Worm (Caenorhabditis elegans) whole organism, L1 larva: ENCODE measurements around the gene T08G5.3.
A peak's percentile ranks its signal among the peaks of the same experiment; 100 is the strongest.

Experiments used
- C04F5.9 ChIP-seq: sonication (generic microtip); optimal IDR thresholded peaks from 2 replicates; lab custom pipeline; 2016; ENCODE audit warnings: missing genetic modification characterization, missing compliant biosample characterization
- aha-1 ChIP-seq: fragments of 150-350 bp; optimal IDR thresholded peaks from 2 replicates; lab custom pipeline; 2014; ENCODE audit warnings: missing biosample characterization, missing genetic modification characterization
- alr-1 ChIP-seq: fragments of 200-800 bp; sonication (Bioruptor generic); optimal IDR thresholded peaks from 2 replicates; lab custom pipeline; 2018; ENCODE audit warnings: borderline replicate concordance, mild to moderate bottlenecking, missing genetic modification characterization, missing compliant biosample characterization
- aly-2 ChIP-seq: fragments of 150-350 bp; optimal IDR thresholded peaks from 2 replicates; lab custom pipeline; 2014; ENCODE audit warnings: missing biosample characterization, missing genetic modification characterization
- ama-1 ChIP-seq: fragments of 150-350 bp; optimal IDR thresholded peaks from 2 replicates; lab custom pipeline; 2014
- blmp-1 ChIP-seq: fragments of 150-350 bp; optimal IDR thresholded peaks from 2 replicates; lab custom pipeline; 2014; ENCODE audit warnings: missing biosample characterization, missing genetic modification characterization
- ceh-82 ChIP-seq, 3 experiments: fragments of 150-350 bp in 1 of 3; sonication (generic microtip) in 2 of 3; optimal IDR thresholded peaks; 2 replicates each; lab custom pipeline; 2014 to 2017; ENCODE audit warnings: missing biosample characterization in 3 of 3, missing genetic modification characterization in 3 of 3
- ceh-90 ChIP-seq: sonication (generic microtip); optimal IDR thresholded peaks from 2 replicates; lab custom pipeline; 2016; ENCODE audit warnings: missing genetic modification characterization, missing compliant biosample characterization
- ces-1 ChIP-seq: fragments of 150-350 bp; optimal IDR thresholded peaks from 2 replicates; lab custom pipeline; 2014; ENCODE audit warnings: missing biosample characterization, missing genetic modification reagents, missing genetic modification characterization
- dpl-1 ChIP-seq, 3 experiments: fragments of 150-350 bp in 2 of 3; sonication (generic microtip) in 1 of 3; optimal IDR thresholded peaks; 2 replicates each; lab custom pipeline; 2014 to 2017; ENCODE audit warnings: missing biosample characterization in 3 of 3, missing genetic modification characterization in 3 of 3, missing genetic modification reagents in 3 of 3
- efl-1 ChIP-seq, 4 experiments: fragments of 150-350 bp; optimal IDR thresholded peaks in 3 of 4; peaks in 1 of 4; 1 replicate in 1 of 4; 2 replicates in 3 of 4; lab custom pipeline; 2014; ENCODE audit warnings: missing biosample characterization in 2 of 4, missing genetic modification characterization in 2 of 4, missing genetic modification reagents in 2 of 4
- egl-13 ChIP-seq: sonication (generic microtip); optimal IDR thresholded peaks from 2 replicates; lab custom pipeline; 2016; ENCODE audit warnings: missing genotype, missing genetic modification reagents, missing genetic modification characterization, missing compliant biosample characterization
- elt-2 ChIP-seq: sonication (generic microtip); optimal IDR thresholded peaks from 2 replicates; lab custom pipeline; 2016; ENCODE audit warnings: missing genetic modification characterization, mild to moderate bottlenecking, inconsistent platforms, missing compliant biosample characterization, missing genetic modification reagents
- ets-5 ChIP-seq: fragments of 200-800 bp; sonication (Bioruptor generic); IDR thresholded peaks from 2 replicates; pipeline ENCODE4 v1.3.6; 2022; ENCODE audit warnings: missing genetic modification characterization, missing compliant biosample characterization
- fkh-4 ChIP-seq: sonication (generic microtip); optimal IDR thresholded peaks from 2 replicates; lab custom pipeline; 2016; ENCODE audit warnings: missing compliant biosample characterization, missing genetic modification characterization, borderline replicate concordance
- fkh-8 ChIP-seq: sonication (generic microtip); optimal IDR thresholded peaks from 2 replicates; lab custom pipeline; 2016; ENCODE audit warnings: mild to moderate bottlenecking, missing genetic modification characterization, missing compliant biosample characterization
- fos-1 ChIP-seq: fragments of 150-350 bp; optimal IDR thresholded peaks from 2 replicates; lab custom pipeline; 2014; ENCODE audit warnings: missing biosample characterization, missing genetic modification characterization
- grh-1 ChIP-seq: fragments of 200-800 bp; sonication (Bioruptor generic); IDR thresholded peaks from 2 replicates; pipeline ENCODE4 v1.3.6; 2022; ENCODE audit warnings: missing genetic modification reagents, missing genetic modification characterization, missing compliant biosample characterization
- hpl-2 ChIP-seq: fragments of 150-350 bp; optimal IDR thresholded peaks from 2 replicates; lab custom pipeline; 2014; ENCODE audit warnings: missing biosample characterization, missing genetic modification reagents, missing genetic modification characterization
- irx-1 ChIP-seq: sonication (generic microtip); optimal IDR thresholded peaks from 2 replicates; lab custom pipeline; 2016; ENCODE audit warnings: missing genetic modification characterization, missing compliant biosample characterization
- jun-1 ChIP-seq: fragments of 150-350 bp; optimal IDR thresholded peaks from 2 replicates; lab custom pipeline; 2014; ENCODE audit warnings: missing biosample characterization, missing genetic modification reagents, missing genetic modification characterization
- lin-13 ChIP-seq: fragments of 150-350 bp; optimal IDR thresholded peaks from 2 replicates; lab custom pipeline; 2014; ENCODE audit warnings: missing biosample characterization, missing genetic modification reagents, missing genetic modification characterization
- lin-15B ChIP-seq: fragments of 150-350 bp; sonication (generic microtip); optimal IDR thresholded peaks from 3 replicates; lab custom pipeline; 2014; ENCODE audit warnings: missing biosample characterization, missing genetic modification characterization
- lin-35 ChIP-seq, 2 experiments: fragments of 150-350 bp; optimal IDR thresholded peaks; 2 replicates each; lab custom pipeline; 2014; ENCODE audit warnings: missing biosample characterization in 2 of 2, missing genetic modification characterization in 2 of 2, missing genetic modification reagents in 2 of 2
- lin-39 ChIP-seq: fragments of 150-350 bp; optimal IDR thresholded peaks from 2 replicates; lab custom pipeline; 2014; ENCODE audit warnings: missing biosample characterization, missing genetic modification reagents, missing genetic modification characterization
- lsy-2 ChIP-seq, 2 experiments: fragments of 150-350 bp; optimal IDR thresholded peaks; 2 replicates each; lab custom pipeline; 2014; ENCODE audit warnings: missing biosample characterization in 2 of 2, missing genetic modification characterization in 2 of 2
- mab-9 ChIP-seq: fragments of 200-800 bp; sonication (Bioruptor generic); IDR thresholded peaks from 2 replicates; pipeline ENCODE4 v1.3.6; 2022; ENCODE audit warnings: missing genetic modification reagents, missing genetic modification characterization, missing compliant biosample characterization
- mdl-1 ChIP-seq, 2 experiments: fragments of 150-350 bp; optimal IDR thresholded peaks; 2 replicates each; lab custom pipeline; 2014 to 2017; ENCODE audit warnings: missing biosample characterization in 2 of 2, missing genetic modification characterization in 2 of 2, inconsistent platforms in 1 of 2
- mep-1 ChIP-seq: fragments of 150-350 bp; optimal IDR thresholded peaks from 2 replicates; lab custom pipeline; 2014; ENCODE audit warnings: missing biosample characterization, missing genetic modification characterization
- nhr-11 ChIP-seq: fragments of 150-350 bp; optimal IDR thresholded peaks from 2 replicates; lab custom pipeline; 2014; ENCODE audit warnings: missing biosample characterization, missing genetic modification characterization
- nhr-19 ChIP-seq: fragments of 200-800 bp; sonication (Bioruptor generic); conservative IDR thresholded peaks from 2 replicates; pipeline ENCODE4 v1.3.6; 2022; ENCODE audit warnings: missing genetic modification characterization, missing compliant biosample characterization
- nhr-20 ChIP-seq: sonication (generic microtip); optimal IDR thresholded peaks from 2 replicates; lab custom pipeline; 2016; ENCODE audit warnings: mild to moderate bottlenecking, missing genetic modification characterization, missing compliant biosample characterization
- nhr-237 ChIP-seq: fragments of 150-350 bp; optimal IDR thresholded peaks from 2 replicates; lab custom pipeline; 2014; ENCODE audit warnings: missing biosample characterization, missing genetic modification characterization
- nhr-28 ChIP-seq: fragments of 150-350 bp; optimal IDR thresholded peaks from 2 replicates; lab custom pipeline; 2014; ENCODE audit warnings: missing biosample characterization, missing genetic modification characterization
- nhr-71 ChIP-seq: sonication (generic microtip); optimal IDR thresholded peaks from 2 replicates; lab custom pipeline; 2016; ENCODE audit warnings: mild to moderate bottlenecking, missing genetic modification characterization, moderate library complexity, missing compliant biosample characterization
- nhr-76 ChIP-seq: sonication (generic microtip); optimal IDR thresholded peaks from 2 replicates; lab custom pipeline; 2017; ENCODE audit warnings: missing biosample characterization, missing genetic modification characterization
- nhr-84 ChIP-seq: sonication (generic microtip); optimal IDR thresholded peaks from 2 replicates; lab custom pipeline; 2017; ENCODE audit warnings: missing biosample characterization, missing genetic modification characterization
- nhr-90 ChIP-seq: sonication (generic microtip); optimal IDR thresholded peaks from 2 replicates; lab custom pipeline; 2016; ENCODE audit warnings: mild to moderate bottlenecking, missing genetic modification characterization, missing compliant biosample characterization; ENCODE audit not compliant: poor library complexity
- pqm-1 ChIP-seq: sonication (generic microtip); optimal IDR thresholded peaks from 3 replicates; lab custom pipeline; 2017; ENCODE audit warnings: missing biosample characterization, missing genetic modification characterization
- rnt-1 ChIP-seq: sonication (generic microtip); optimal IDR thresholded peaks from 2 replicates; lab custom pipeline; 2016; ENCODE audit warnings: mild to moderate bottlenecking, missing genetic modification characterization, moderate library complexity, missing compliant biosample characterization
- skn-1 ChIP-seq: fragments of 150-350 bp; optimal IDR thresholded peaks from 2 replicates; lab custom pipeline; 2014; ENCODE audit warnings: missing biosample characterization, missing genetic modification characterization
- snpc-4 ChIP-seq: fragments of 150-350 bp; optimal IDR thresholded peaks from 2 replicates; lab custom pipeline; 2014; ENCODE audit warnings: missing biosample characterization, missing genetic modification characterization
- sox-4 ChIP-seq: sonication (generic microtip); optimal IDR thresholded peaks from 2 replicates; lab custom pipeline; 2016; ENCODE audit warnings: missing genetic modification characterization, missing compliant biosample characterization
- sptf-1 ChIP-seq: fragments of 150-350 bp; optimal IDR thresholded peaks from 2 replicates; lab custom pipeline; 2014; ENCODE audit warnings: missing biosample characterization, missing genetic modification characterization
- sup-37 ChIP-seq: fragments of 200-800 bp; sonication (Bioruptor generic); optimal IDR thresholded peaks from 2 replicates; lab custom pipeline; 2018; ENCODE audit warnings: mild to moderate bottlenecking, missing genetic modification characterization, missing compliant biosample characterization
- tbx-2 ChIP-seq: sonication (generic microtip); optimal IDR thresholded peaks from 2 replicates; lab custom pipeline; 2016; ENCODE audit warnings: missing genetic modification characterization, missing compliant biosample characterization
- unc-130 ChIP-seq: fragments of 150-350 bp; optimal IDR thresholded peaks from 2 replicates; lab custom pipeline; 2017; ENCODE audit warnings: missing biosample characterization, missing genetic modification characterization, inconsistent platforms
- unc-86 ChIP-seq: sonication (generic microtip); optimal IDR thresholded peaks from 2 replicates; lab custom pipeline; 2016; ENCODE audit warnings: missing genetic modification characterization, missing compliant biosample characterization
- unc-98 ChIP-seq: fragments of 200-800 bp; sonication (Bioruptor generic); IDR thresholded peaks from 2 replicates; pipeline ENCODE4 v1.3.6; 2022; ENCODE audit warnings: missing genetic modification characterization, missing compliant biosample characterization
- vab-15 ChIP-seq: sonication (generic microtip); optimal IDR thresholded peaks from 2 replicates; lab custom pipeline; 2017; ENCODE audit warnings: missing genotype, mild to moderate bottlenecking, missing genetic modification characterization, missing compliant biosample characterization
- xbp-1 ChIP-seq: sonication (generic microtip); optimal IDR thresholded peaks from 2 replicates; lab custom pipeline; 2016; ENCODE audit warnings: missing genetic modification characterization, missing compliant biosample characterization
- zag-1 ChIP-seq: fragments of 150-350 bp; optimal IDR thresholded peaks from 2 replicates; lab custom pipeline; 2014; ENCODE audit warnings: missing biosample characterization, missing genetic modification characterization
- zip-4 ChIP-seq: fragments of 200-800 bp; sonication (Bioruptor generic); optimal IDR thresholded peaks from 2 replicates; lab custom pipeline; 2018; ENCODE audit warnings: mild to moderate bottlenecking, missing genetic modification characterization, moderate library complexity, missing compliant biosample characterization
- ztf-11 ChIP-seq, 2 experiments: sonication (generic microtip); optimal IDR thresholded peaks; 2 replicates each; lab custom pipeline; 2016 to 2017; ENCODE audit warnings: missing genetic modification characterization in 2 of 2, missing biosample characterization in 1 of 2, missing compliant biosample characterization in 1 of 2
- ztf-4 ChIP-seq: fragments of 150-350 bp; optimal IDR thresholded peaks from 2 replicates; lab custom pipeline; 2014; ENCODE audit warnings: missing biosample characterization, missing genetic modification characterization

Gene T08G5.3

ce11 chrV:14006819-14007218 is 20.5 kb downstream of the T08G5.3 start (continued):
- no peak for TF ChIP-seq xbp-1 (tag; lab: Kevin White, UChicago)
- TF ChIP-seq nhr-71 (tag; lab: Kevin White, UChicago), result peak; percentile 25
- TF ChIP-seq ama-1 (lab: Kevin White, UChicago), result no peak
- TF ChIP-seq nhr-84 (tag; lab: Kevin White, UChicago), result no peak
- no peak for TF ChIP-seq C04F5.9 (tag; lab: Kevin White, UChicago)
- TF ChIP-seq unc-98 (GFP tag; lab: Robert Waterston, UW), result no peak
- TF ChIP-seq nhr-20 (tag; lab: Kevin White, UChicago), result no peak
- TF ChIP-seq fkh-4, result no peak
- TF ChIP-seq mdl-1 (tag; optimal IDR thresholded peaks at IDR 0.05; lab: Kevin White, UChicago), result no peak
- no peak for TF ChIP-seq lin-13
- TF ChIP-seq zip-4 (GFP tag; lab: Kevin White, UChicago), result no peak
- no peak for TF ChIP-seq blmp-1 (tag; lab: Kevin White, UChicago)
- TF ChIP-seq lin-15B (tag; lab: Kevin White, UChicago), result no peak
- no peak for TF ChIP-seq sup-37 (GFP tag; lab: Kevin White, UChicago)
- peak; percentile 42 for TF ChIP-seq fkh-8 (tag; lab: Kevin White, UChicago)
- no peak for TF ChIP-seq dpl-1 (GFP tag; optimal IDR thresholded peaks at IDR 0.05; lab: Kevin White, UChicago)
- TF ChIP-seq snpc-4 (tag; lab: Kevin White, UChicago), result no peak
- TF ChIP-seq mab-9 (GFP tag; lab: Robert Waterston, UW), result no peak
- no peak for TF ChIP-seq hpl-2 (GFP tag; lab: Kevin White, UChicago)
- TF ChIP-seq elt-2 (tag; lab: Kevin White, UChicago), result no peak
- TF ChIP-seq mep-1 (tag; lab: Kevin White, UChicago), result no peak
- TF ChIP-seq ets-5 (GFP tag; lab: Robert Waterston, UW), result no peak
- TF ChIP-seq ceh-82 (tag; optimal IDR thresholded peaks at IDR 0.05; lab: Kevin White, UChicago), result peak in 2 of 3 experiments; percentile 9 to 28
- no peak for TF ChIP-seq nhr-90
- TF ChIP-seq rnt-1 (tag; lab: Kevin White, UChicago), result no peak
- TF ChIP-seq ztf-4 (tag; lab: Kevin White, UChicago), result no peak
- TF ChIP-seq irx-1, result no peak
- no peak for TF ChIP-seq vab-15
- TF ChIP-seq nhr-76, result no peak
- no peak for TF ChIP-seq sox-4 (tag; lab: Kevin White, UChicago)
- TF ChIP-seq nhr-11 (tag; lab: Kevin White, UChicago), result no peak
- no peak for TF ChIP-seq skn-1 (tag; lab: Kevin White, UChicago)
- no peak for TF ChIP-seq ceh-90
- no peak for TF ChIP-seq fos-1
- TF ChIP-seq nhr-19 (GFP tag; lab: Robert Waterston, UW), result no peak
- no peak for TF ChIP-seq sptf-1 (tag; lab: Kevin White, UChicago)
- peak in 1 of 2 experiments; percentile 10 for TF ChIP-seq efl-1 (optimal IDR thresholded peaks at IDR 0.05; lab: Kevin White, UChicago)
- TF ChIP-seq efl-1 (GFP tag; optimal IDR thresholded peaks at IDR 0.05 in 1 of 2; lab: Kevin White, UChicago), result no peak
- TF ChIP-seq zag-1, result no peak
- TF ChIP-seq tbx-2 (tag; lab: Kevin White, UChicago), result peak; percentile 12
- TF ChIP-seq nhr-28, result no peak
- no peak for TF ChIP-seq aha-1
- TF ChIP-seq grh-1, result no peak
- no peak for TF ChIP-seq unc-130 (tag; lab: Kevin White, UChicago)
- TF ChIP-seq unc-86 (tag; lab: Kevin White, UChicago), result peak; percentile 28
- TF ChIP-seq lin-39, result no peak
- TF ChIP-seq egl-13 (tag; lab: Kevin White, UChicago), result no peak
- no peak for TF ChIP-seq aly-2 (tag; lab: Kevin White, UChicago)
- no peak for TF ChIP-seq alr-1 (tag; lab: Kevin White, UChicago)
- no peak for TF ChIP-seq ces-1 (GFP tag; lab: Kevin White, UChicago)
- peak in 1 of 2 experiments; percentile 16 for TF ChIP-seq lin-35 (GFP tag; optimal IDR thresholded peaks at IDR 0.05; lab: Kevin White, UChicago)
- TF ChIP-seq ztf-11 (tag; optimal IDR thresholded peaks at IDR 0.05; lab: Kevin White, UChicago), result no peak
- no peak for TF ChIP-seq pqm-1 (tag; lab: Kevin White, UChicago)
- TF ChIP-seq nhr-237, result no peak
- TF ChIP-seq jun-1, result no peak
- TF ChIP-seq lsy-2 (tag; optimal IDR thresholded peaks at IDR 0.05; lab: Kevin White, UChicago), result peak in 1 of 2 experiments; percentile 37
